Worm (Caenorhabditis elegans): Measurements from ENCODE around the gene atn-1.

Gene atn-1

ce11 chrV:12462908-12463307, 15.3 kb upstream of the atn-1 start, which contains the start of gene egl-10:
TSS of gene egl-10 (minus strand) at chrV:12463008.
- no peak for TF ChIP-seq mdl-1 (tag; optimal IDR thresholded peaks at IDR 0.05)
- TF ChIP-seq lin-14 (GFP tag; optimal IDR thresholded peaks at IDR 0.05), result peak; percentile 6
- TF ChIP-seq lin-35 (GFP tag; optimal IDR thresholded peaks at IDR 0.05), result peak in 1 of 2 experiments; percentile 4
- TF ChIP-seq unc-62 (GFP tag; optimal IDR thresholded peaks at IDR 0.05), result no peak
- TF ChIP-seq lir-3 (tag; optimal IDR thresholded peaks at IDR 0.05; ENCODE audit: poor library complexity), result no peak
- TF ChIP-seq fkh-8 (tag; optimal IDR thresholded peaks at IDR 0.05), result no peak
- peak in 1 of 2 experiments; percentile 10 for TF ChIP-seq lsy-2 (tag; optimal IDR thresholded peaks at IDR 0.05)
- peak; percentile 19 to 29 for TF ChIP-seq efl-1 (optimal IDR thresholded peaks at IDR 0.05)
- peak in 1 of 2 experiments; percentile 65 for TF ChIP-seq efl-1 (GFP tag; optimal IDR thresholded peaks at IDR 0.05 in 1 of 2)

- no peak for TF ChIP-seq lin-15B (tag; optimal IDR thresholded peaks at IDR 0.05)
- TF ChIP-seq lin-39 (tag; optimal IDR thresholded peaks at IDR 0.05), result no peak
- no peak for TF ChIP-seq hpl-2 (GFP tag; optimal IDR thresholded peaks at IDR 0.05)
- TF ChIP-seq nhr-28 (tag; optimal IDR thresholded peaks at IDR 0.05), result no peak
- no peak for TF ChIP-seq sox-4 (tag; optimal IDR thresholded peaks at IDR 0.05)
- peak; percentile 22 for TF ChIP-seq fos-1 (tag; optimal IDR thresholded peaks at IDR 0.05)
- TF ChIP-seq elt-2 (tag; optimal IDR thresholded peaks at IDR 0.05), result no peak
- TF ChIP-seq nhr-84 (tag; optimal IDR thresholded peaks at IDR 0.05), result no peak
- no peak for TF ChIP-seq zip-4 (GFP tag; optimal IDR thresholded peaks at IDR 0.05)
- no peak for TF ChIP-seq ama-1 (optimal IDR thresholded peaks at IDR 0.05)
- TF ChIP-seq unc-130 (tag; optimal IDR thresholded peaks at IDR 0.05), result peak; percentile 42
- TF ChIP-seq aha-1 (tag; optimal IDR thresholded peaks at IDR 0.05), result no peak
- no peak for TF ChIP-seq sptf-1 (tag; optimal IDR thresholded peaks at IDR 0.05)
- no peak for TF ChIP-seq unc-98 (GFP tag; IDR thresholded peaks at IDR 0.05)
- no peak for TF ChIP-seq ztf-11 (tag; optimal IDR thresholded peaks at IDR 0.05)
- TF ChIP-seq nhr-77 (tag; optimal IDR thresholded peaks at IDR 0.05), result peak; percentile 85
- peak; percentile 71 for TF ChIP-seq snpc-4 (tag; optimal IDR thresholded peaks at IDR 0.05)
- peak; percentile 51 for TF ChIP-seq zag-1 (tag; optimal IDR thresholded peaks at IDR 0.05)
- no peak for TF ChIP-seq ces-1 (GFP tag; optimal IDR thresholded peaks at IDR 0.05)
- TF ChIP-seq lin-13 (GFP tag; optimal IDR thresholded peaks at IDR 0.05), result peak; percentile 51
- TF ChIP-seq tlp-1 (tag; optimal IDR thresholded peaks at IDR 0.05), result no peak
- TF ChIP-seq ceh-63 (GFP tag; optimal IDR thresholded peaks at IDR 0.05), result peak; percentile 68
- TF ChIP-seq elt-3 (tag; optimal IDR thresholded peaks at IDR 0.05), result peak in 1 of 6 experiments; percentile 27
- TF ChIP-seq nhr-11 (tag; optimal IDR thresholded peaks at IDR 0.05), result peak; percentile 49
- peak; percentile 90 for TF ChIP-seq tbx-2 (tag; optimal IDR thresholded peaks at IDR 0.05)
- peak in 1 of 2 experiments; percentile 76 for TF ChIP-seq mdl-1 (tag; optimal IDR thresholded peaks at IDR 0.05)
- TF ChIP-seq grh-1 (GFP tag; IDR thresholded peaks at IDR 0.05), result 0 out of 2 replicates have a peak, but pooled peaks have one; percentile 27
- TF ChIP-seq aly-2 (tag; optimal IDR thresholded peaks at IDR 0.05), result peak; percentile 46
- TF ChIP-seq vab-15 (tag; optimal IDR thresholded peaks at IDR 0.05), result no peak
- peak; percentile 64 for TF ChIP-seq C16A3.4 (tag; optimal IDR thresholded peaks at IDR 0.05)
- TF ChIP-seq ceh-90 (tag; optimal IDR thresholded peaks at IDR 0.05), result no peak
- peak; percentile 45 for TF ChIP-seq skn-1 (tag; optimal IDR thresholded peaks at IDR 0.05)
- TF ChIP-seq dsc-1 (tag; optimal IDR thresholded peaks at IDR 0.05), result peak; percentile 76
- peak; percentile 73 to 78 for TF ChIP-seq egl-27 (tag; optimal IDR thresholded peaks at IDR 0.05)
- peak; percentile 53; the same call in 1 of the 2 replicates for TF ChIP-seq ceh-88 (GFP tag; IDR thresholded peaks at IDR 0.05)
- no peak for TF ChIP-seq alr-1 (tag; optimal IDR thresholded peaks at IDR 0.05; ENCODE audit: borderline replicate concordance)
- peak; percentile 36 for TF ChIP-seq jun-1 (tag; optimal IDR thresholded peaks at IDR 0.05)
- peak; percentile 88 for TF ChIP-seq irx-1 (tag; optimal IDR thresholded peaks at IDR 0.05)
- peak; percentile 35 for TF ChIP-seq nhr-237 (tag; optimal IDR thresholded peaks at IDR 0.05)
- TF ChIP-seq hlh-17 (GFP tag; optimal IDR thresholded peaks at IDR 0.05; ENCODE audit: borderline replicate concordance), result no peak
- TF ChIP-seq hlh-4 (tag; optimal IDR thresholded peaks at IDR 0.05), result no peak
- TF ChIP-seq efl-1 (optimal IDR thresholded peaks at IDR 0.05), result peak; percentile 78 to 82
- peak; percentile 49 to 92 for TF ChIP-seq efl-1 (GFP tag; optimal IDR thresholded peaks at IDR 0.05 in 1 of 2)
- TF ChIP-seq fkh-8 (tag; optimal IDR thresholded peaks at IDR 0.05), result peak; percentile 95
- peak; percentile 41 for TF ChIP-seq mef-2 (tag; optimal IDR thresholded peaks at IDR 0.05)
- peak; percentile 65 for TF ChIP-seq lir-3 (tag; optimal IDR thresholded peaks at IDR 0.05; ENCODE audit: poor library complexity)
- no peak for TF ChIP-seq efl-3 (GFP tag; optimal IDR thresholded peaks at IDR 0.05)
These were observed 12.8 kb upstream of the atn-1 start for ce11 chrV:12465399-12465798.
